Fruit fly (Drosophila melanogaster) whole organism, pupa: ENCODE measurements around the gene CalpB.

Source experiments
- CG10348 ChIP-seq: fragments of 200-800 bp; sonication (Bioruptor generic); IDR thresholded peaks from 2 replicates; pipeline ENCODE4 v1.3.6; 2022; ENCODE audit warnings: missing biosample characterization, missing genetic modification characterization
- CG12605 ChIP-seq: fragments of 200-800 bp; sonication (Bioruptor generic); IDR thresholded peaks from 2 replicates; pipeline ENCODE4 v1.3.6; 2022; ENCODE audit warnings: missing biosample characterization, missing genetic modification characterization
- CG13204 ChIP-seq: fragments of 200-800 bp; sonication (Bioruptor generic); optimal IDR thresholded peaks from 2 replicates; lab custom pipeline; 2018; ENCODE audit warnings: missing biosample characterization, mild to moderate bottlenecking, missing genetic modification characterization, moderate library complexity
- CG14655 ChIP-seq: fragments of 200-800 bp; sonication (Bioruptor generic); optimal IDR thresholded peaks from 3 replicates; lab custom pipeline; 2017; ENCODE audit warnings: mild to moderate bottlenecking, missing biosample characterization, missing genetic modification reagents, missing genetic modification characterization
- CG15710 ChIP-seq: fragments of 200-800 bp; sonication (Bioruptor generic); optimal IDR thresholded peaks from 2 replicates; lab custom pipeline; 2018; ENCODE audit warnings: missing biosample characterization, mild to moderate bottlenecking, missing genetic modification characterization, moderate library complexity
- CG17806 ChIP-seq: fragments of 200-800 bp; sonication (Bioruptor generic); optimal IDR thresholded peaks from 2 replicates; lab custom pipeline; 2018; ENCODE audit warnings: missing biosample characterization, mild to moderate bottlenecking, missing genetic modification characterization, moderate library complexity
- CG32121 ChIP-seq: fragments of 200-800 bp; sonication (Bioruptor generic); IDR thresholded peaks from 2 replicates; pipeline ENCODE4 v1.3.6; 2022; ENCODE audit warnings: missing biosample characterization, missing genetic modification characterization
- CG34367 ChIP-seq: fragments of 200-800 bp; sonication (Bioruptor generic); optimal IDR thresholded peaks from 2 replicates; lab custom pipeline; 2018; ENCODE audit warnings: missing biosample characterization, mild to moderate bottlenecking, missing genetic modification characterization
- CG4496 ChIP-seq: fragments of 200-800 bp; sonication (Bioruptor generic); IDR thresholded peaks from 3 replicates; pipeline ENCODE4 v1.3.6; 2022; ENCODE audit warnings: missing biosample characterization, missing genetic modification characterization
- CG8159 ChIP-seq: fragments of 200-800 bp; sonication (Bioruptor generic); optimal IDR thresholded peaks from 3 replicates; lab custom pipeline; 2018; ENCODE audit warnings: missing biosample characterization, mild to moderate bottlenecking, missing genetic modification characterization, moderate library complexity
- CG8301 ChIP-seq: fragments of 200-800 bp; sonication (Bioruptor generic); optimal IDR thresholded peaks from 2 replicates; lab custom pipeline; 2018; ENCODE audit warnings: missing biosample characterization, mild to moderate bottlenecking, missing genetic modification characterization
- CG9948 ChIP-seq: fragments of 200-800 bp; sonication (Bioruptor generic); optimal IDR thresholded peaks from 2 replicates; lab custom pipeline; 2018; ENCODE audit warnings: missing biosample characterization, mild to moderate bottlenecking, missing genetic modification characterization, moderate library complexity
- D1 ChIP-seq: fragments of 200-800 bp; sonication (Bioruptor generic); optimal IDR thresholded peaks from 2 replicates; lab custom pipeline; 2018; ENCODE audit warnings: missing biosample characterization, mild to moderate bottlenecking, missing genetic modification characterization, moderate library complexity
- EcR ChIP-seq: fragments of 200-800 bp; sonication (Bioruptor generic); optimal IDR thresholded peaks from 3 replicates; lab custom pipeline; 2019; ENCODE audit warnings: missing biosample characterization, missing genetic modification characterization, mild to moderate bottlenecking, moderate library complexity, missing genetic modification reagents
- Ets98B ChIP-seq: fragments of 200-800 bp; sonication (Bioruptor generic); IDR thresholded peaks from 2 replicates; pipeline ENCODE4 v1.3.6; 2022; ENCODE audit warnings: missing biosample characterization, missing genetic modification characterization
- Pif1A ChIP-seq: fragments of 200-800 bp; sonication (Bioruptor generic); optimal IDR thresholded peaks from 3 replicates; lab custom pipeline; 2016; ENCODE audit warnings: missing biosample characterization, missing genetic modification characterization
- Pif1B ChIP-seq: fragments of 200-800 bp; sonication (Bioruptor generic); optimal IDR thresholded peaks from 3 replicates; lab custom pipeline; 2016; ENCODE audit warnings: missing biosample characterization, missing genetic modification characterization
- Snoo ChIP-seq: fragments of 200-800 bp; sonication (Bioruptor generic); optimal IDR thresholded peaks from 3 replicates; lab custom pipeline; 2017; ENCODE audit warnings: missing biosample characterization, mild to moderate bottlenecking, missing genetic modification characterization, inconsistent platforms
- fd96Ca ChIP-seq: fragments of 200-800 bp; sonication (Bioruptor generic); IDR thresholded peaks from 3 replicates; pipeline ENCODE4 v1.3.6; 2022; ENCODE audit warnings: missing biosample characterization, missing genetic modification characterization
- gl ChIP-seq: fragments of 200-800 bp; sonication (Bioruptor generic); optimal IDR thresholded peaks from 2 replicates; lab custom pipeline; 2018; ENCODE audit warnings: missing biosample characterization, mild to moderate bottlenecking, missing genetic modification characterization
- rn ChIP-seq: fragments of 200-800 bp; sonication (Bioruptor generic); IDR thresholded peaks from 2 replicates; pipeline ENCODE4 v1.3.6; 2022; ENCODE audit warnings: missing biosample characterization, missing genetic modification characterization

CalpB gene

DNA sequence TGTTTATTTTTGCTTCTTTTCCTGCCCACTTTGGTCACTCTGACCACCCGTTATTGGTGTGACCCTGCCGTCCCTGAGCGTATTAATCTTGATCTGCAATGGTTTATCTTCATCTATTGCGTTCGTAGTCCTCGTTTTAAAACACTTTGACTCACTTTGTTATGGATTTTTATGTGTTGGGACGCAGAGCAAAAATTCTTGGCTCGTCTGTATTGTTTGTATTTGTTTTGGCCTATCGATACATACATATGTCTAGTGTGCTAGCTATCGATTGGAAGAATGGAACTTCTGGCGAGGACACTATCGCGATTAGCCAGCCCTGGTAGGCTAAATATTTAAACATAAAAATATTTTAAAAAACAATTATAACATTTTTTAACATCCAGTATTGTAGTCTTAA lies 28.9 kb upstream of the CalpB start, which contains the start of gene CG10809:
Gene CG10809, minus strand, starts transcription at position 266 of the 400 bp plus-strand sequence.
- TF ChIP-seq CG14655 (GFP tag; lab: Kevin White, UChicago) (no peak), CG4496 (no peak), gl (tag; lab: Kevin White, UChicago) (no peak), CG8159 (tag; lab: Kevin White, UChicago) (peak; percentile 16), CG34367 (tag; lab: Kevin White, UChicago) (no peak), CG15710 (tag; lab: Kevin White, UChicago) (peak; percentile 2), CG8301 (no peak), D1 (peak; percentile 19)

DNA sequence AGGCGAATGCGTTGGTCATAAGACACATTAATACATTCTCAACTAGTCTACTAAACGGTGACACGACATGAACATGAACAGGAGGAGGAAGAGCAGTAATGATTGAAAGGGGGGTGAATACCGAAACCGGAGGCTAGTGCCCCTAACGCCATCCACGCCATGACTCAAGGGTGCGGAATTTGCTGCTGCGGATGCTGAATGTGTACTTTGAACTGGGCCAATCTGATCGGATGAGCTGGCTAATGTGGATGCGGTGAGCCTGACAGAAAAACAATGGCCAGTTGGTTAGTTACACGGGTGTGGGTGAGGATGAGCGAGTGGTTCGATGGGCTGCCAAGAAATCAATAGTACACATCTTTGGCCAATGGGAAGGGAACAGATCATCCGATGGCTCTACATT lies 24.9 kb upstream of the CalpB start:
- TF ChIP-seq gl (tag; lab: Kevin White, UChicago) (peak; percentile 38), rn (no peak), CG8159 (tag; lab: Kevin White, UChicago) (no peak), CG15710 (tag; lab: Kevin White, UChicago) (no peak), CG4496 (0 out of 3 replicates have a peak, but pooled peaks have one; percentile 39)

DNA sequence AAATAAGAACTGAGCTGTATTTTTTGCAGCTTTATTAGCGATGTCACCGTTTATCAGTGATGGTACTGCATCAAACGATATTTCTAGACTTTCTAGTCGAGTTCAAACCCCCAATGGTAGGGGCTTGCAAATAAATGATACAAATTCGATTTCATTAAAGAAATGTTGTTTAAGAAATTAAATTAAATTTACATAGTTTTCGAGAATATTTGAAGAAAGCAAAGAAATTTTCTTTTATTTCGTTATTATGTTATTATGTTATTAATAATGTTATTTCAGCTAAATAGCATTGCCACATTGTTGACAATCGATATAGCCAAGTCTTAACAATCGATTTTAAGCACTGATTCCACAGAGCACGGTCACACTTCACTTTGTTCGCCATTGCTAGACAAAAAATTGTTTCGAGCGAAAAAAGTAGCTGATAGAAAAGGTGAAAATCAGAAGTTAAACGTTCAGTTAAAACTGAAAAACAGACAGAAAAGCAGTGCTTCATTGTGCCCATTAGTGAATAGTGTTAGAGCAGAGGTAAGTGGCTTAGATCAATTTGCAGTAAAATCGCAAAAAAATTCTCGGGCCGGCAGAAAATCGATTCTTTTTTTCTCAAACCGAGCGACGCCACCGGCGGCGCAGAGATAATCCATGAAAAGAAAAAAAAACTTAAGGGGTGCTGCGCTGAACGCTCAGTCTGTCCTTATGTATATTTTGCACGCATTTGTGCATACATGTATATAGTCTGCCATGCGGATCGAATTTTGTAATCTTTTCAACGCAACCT lies 24.1 kb upstream of the CalpB start, which contains the start of the genes iPLA2-VIA and Ciz1:
Gene iPLA2-VIA, minus strand, starts transcription at position 75 of the 778 bp plus-strand sequence.
Gene Ciz1, plus strand, starts transcription at position 365 of the 778 bp plus-strand sequence.
- TF ChIP-seq CG32121 (GFP tag; lab: Robert Waterston, UW) = no peak
- no peak for TF ChIP-seq CG13204 (GFP tag; lab: Kevin White, UChicago)
- no peak for TF ChIP-seq CG12605 (GFP tag; lab: Robert Waterston, UW)
- no peak for TF ChIP-seq D1
- no peak for TF ChIP-seq fd96Ca (GFP tag; lab: Robert Waterston, UW)
- no peak for TF ChIP-seq EcR (GFP tag; lab: Kevin White, UChicago)
- TF ChIP-seq CG9948 (tag; lab: Kevin White, UChicago) = no peak
- no peak for TF ChIP-seq CG8159 (tag; lab: Kevin White, UChicago)
- TF ChIP-seq CG8301 = no peak
- no peak for TF ChIP-seq CG4496
- no peak for TF ChIP-seq Pif1A (GFP tag; lab: Kevin White, UChicago)
- TF ChIP-seq gl (tag; lab: Kevin White, UChicago) = no peak
- TF ChIP-seq Snoo (tag; lab: Kevin White, UChicago) = no peak
- no peak for TF ChIP-seq CG10348 (GFP tag; lab: Robert Waterston, UW)
- TF ChIP-seq CG14655 (GFP tag; lab: Kevin White, UChicago) = no peak
- no peak for TF ChIP-seq CG17806 (tag; lab: Kevin White, UChicago)
- no peak for TF ChIP-seq CG34367 (tag; lab: Kevin White, UChicago)
- no peak for TF ChIP-seq rn
- TF ChIP-seq Pif1B (GFP tag; lab: Kevin White, UChicago) = no peak
- no peak for TF ChIP-seq Ets98B (GFP tag; lab: Robert Waterston, UW)

DNA sequence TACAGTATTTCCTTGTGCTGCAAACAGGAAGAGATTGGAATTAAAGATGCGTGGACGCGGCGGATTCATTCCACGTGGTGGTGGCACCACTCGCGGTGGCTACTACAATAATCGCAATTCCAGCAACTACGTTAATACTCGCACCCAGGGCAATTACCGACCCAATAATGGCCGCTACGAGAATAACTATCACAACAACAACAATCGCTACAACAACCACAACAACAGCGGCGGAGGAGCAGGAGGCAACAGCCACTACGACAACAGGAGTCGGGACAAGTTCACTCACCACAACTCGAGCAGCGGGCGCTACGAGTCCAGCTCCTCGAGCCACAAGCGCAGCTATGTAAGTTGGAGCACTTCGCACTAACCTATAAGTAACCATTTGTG lies 23.5 kb upstream of the CalpB start:
- TF ChIP-seq Pif1B (GFP tag; lab: Kevin White, UChicago) = no peak
- TF ChIP-seq rn = no peak
- no peak for TF ChIP-seq CG10348 (GFP tag; lab: Robert Waterston, UW)
- TF ChIP-seq D1 = no peak
- TF ChIP-seq EcR (GFP tag; lab: Kevin White, UChicago) = no peak
- no peak for TF ChIP-seq Snoo (tag; lab: Kevin White, UChicago)
- TF ChIP-seq CG14655 (GFP tag; lab: Kevin White, UChicago) = no peak
- TF ChIP-seq CG34367 (tag; lab: Kevin White, UChicago) = no peak
- TF ChIP-seq CG13204 (GFP tag; lab: Kevin White, UChicago) = no peak
- TF ChIP-seq CG4496 = no peak
- no peak for TF ChIP-seq CG15710 (tag; lab: Kevin White, UChicago)
- TF ChIP-seq Ets98B (GFP tag; lab: Robert Waterston, UW) = no peak

DNA sequence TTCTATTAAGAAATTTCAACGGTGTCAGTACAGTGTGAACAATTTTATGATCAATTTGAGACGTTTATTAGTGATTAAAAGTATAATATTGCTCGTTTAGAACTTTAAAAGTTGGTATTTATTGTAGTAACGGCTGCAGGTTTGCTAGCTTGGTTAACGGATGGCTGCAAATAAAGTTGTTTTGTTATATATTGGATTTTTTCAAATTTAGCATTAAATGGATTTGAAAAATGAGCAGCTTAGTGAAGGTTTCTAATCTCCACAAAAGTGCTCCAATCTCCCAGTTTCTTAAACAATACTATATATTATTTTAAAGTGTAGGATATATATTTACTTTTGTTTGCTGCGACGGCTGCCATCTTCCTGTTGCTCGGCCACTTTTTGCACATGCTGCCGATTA lies 16.5 kb upstream of the CalpB start:
- TF ChIP-seq CG15710 (tag; lab: Kevin White, UChicago) (peak; percentile 3), CG8301 (peak; percentile 62), CG32121 (GFP tag; lab: Robert Waterston, UW) (0 out of 2 replicates have a peak, but pooled peaks have one; percentile 18), Pif1B (GFP tag; lab: Kevin White, UChicago) (peak; percentile 39), EcR (GFP tag; lab: Kevin White, UChicago) (no peak), CG17806 (tag; lab: Kevin White, UChicago) (no peak), CG12605 (GFP tag; lab: Robert Waterston, UW) (no peak; the same call in 1 of the 2 replicates), CG4496 (0 out of 3 replicates have a peak, but pooled peaks have one; percentile 56), Snoo (tag; lab: Kevin White, UChicago) (peak; percentile 2), CG8159 (tag; lab: Kevin White, UChicago) (peak; percentile 46), Ets98B (GFP tag; lab: Robert Waterston, UW) (peak; percentile 13; the same call in 1 of the 2 replicates), CG13204 (GFP tag; lab: Kevin White, UChicago) (no peak), rn (no peak), fd96Ca (GFP tag; lab: Robert Waterston, UW) (peak; percentile 38; the same call in 2 of the 3 replicates), CG9948 (tag; lab: Kevin White, UChicago) (peak; percentile 36)

DNA sequence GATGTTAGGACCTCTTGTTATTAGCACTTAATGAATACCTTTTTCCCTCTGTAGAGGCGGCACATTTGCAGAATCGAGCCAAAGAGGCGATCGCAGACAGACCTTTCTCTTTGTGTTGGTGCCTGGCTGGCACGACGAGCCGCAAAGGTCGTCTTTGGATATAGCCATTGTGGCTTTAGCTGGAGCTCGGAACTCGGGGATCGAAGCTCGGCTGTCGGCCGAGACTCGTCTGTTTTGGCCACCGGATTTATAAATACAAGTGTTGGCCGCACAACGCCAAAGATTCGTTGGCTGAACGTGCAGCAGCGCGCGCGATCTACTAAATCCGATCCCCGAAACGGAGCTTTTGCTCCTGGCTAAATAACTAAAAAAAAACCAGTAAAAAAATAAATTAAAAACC lies 9.9 kb upstream of the CalpB start, which contains the start of gene CG34382:
Gene CG34382, plus strand, starts transcription at position 301 of the 400 bp plus-strand sequence.
- no peak for TF ChIP-seq gl (tag; lab: Kevin White, UChicago)
- 0 out of 3 replicates have a peak, but pooled peaks have one; percentile 41 for TF ChIP-seq CG4496
